Worm (Caenorhabditis elegans) whole organism, L4/young adult: Measurements from ENCODE around the gene C33D3.4.

ENCODE experiments used
- W03F9.2 ChIP-seq: fragments of 150-350 bp; optimal IDR thresholded peaks from 2 replicates; lab custom pipeline; 2014; ENCODE audit warnings: missing biosample characterization, missing genetic modification characterization
- dao-5 ChIP-seq: sonication (generic microtip); optimal IDR thresholded peaks from 2 replicates; lab custom pipeline; 2016; ENCODE audit warnings: missing genotype, missing genetic modification characterization, moderate library complexity, missing compliant biosample characterization
- him-1 ChIP-seq: sonication (generic microtip); optimal IDR thresholded peaks from 2 replicates; lab custom pipeline; 2016; ENCODE audit warnings: missing genotype, missing genetic modification reagents, missing genetic modification characterization, missing compliant biosample characterization

Gene C33D3.4

DNA sequence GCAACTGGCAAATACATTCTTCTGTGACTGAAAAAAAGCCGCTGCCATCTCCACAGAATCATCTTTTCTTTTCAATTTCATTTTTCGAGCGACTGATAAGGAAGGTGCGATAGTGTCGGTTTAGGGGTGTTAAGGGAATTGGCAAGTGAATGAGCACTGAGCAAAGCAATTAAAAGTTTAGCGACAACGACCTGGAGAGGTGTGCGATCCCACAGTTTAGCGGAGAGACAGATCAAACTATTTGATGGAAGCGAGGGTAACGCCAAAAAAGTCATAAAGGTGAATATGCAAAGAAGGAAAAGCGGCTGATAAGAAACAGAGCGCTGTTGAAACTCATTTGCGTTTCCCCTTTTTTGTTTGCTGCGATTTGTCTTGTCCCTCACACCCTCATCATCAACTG is 40.1 kb downstream of the C33D3.4 start, which contains the start of the genes F14F3.5 and slcf-1:
F14F3.5 (minus strand) TSS at position 234 of the 400 bp plus-strand sequence.
slcf-1 (plus strand) TSS at position 302 of the 400 bp plus-strand sequence.
- TF ChIP-seq W03F9.2 (tag; lab: Kevin White, UChicago) (no peak), dao-5 (tag; lab: Kevin White, UChicago) (no peak), him-1 (tag; lab: Kevin White, UChicago) (no peak)

ce11 chrX:10532180-10532833 is 43.4 kb downstream of the C33D3.4 start:
- TF ChIP-seq W03F9.2 (tag; lab: Kevin White, UChicago) (no peak), dao-5 (tag; lab: Kevin White, UChicago) (no peak), him-1 (tag; lab: Kevin White, UChicago) (no peak)

DNA sequence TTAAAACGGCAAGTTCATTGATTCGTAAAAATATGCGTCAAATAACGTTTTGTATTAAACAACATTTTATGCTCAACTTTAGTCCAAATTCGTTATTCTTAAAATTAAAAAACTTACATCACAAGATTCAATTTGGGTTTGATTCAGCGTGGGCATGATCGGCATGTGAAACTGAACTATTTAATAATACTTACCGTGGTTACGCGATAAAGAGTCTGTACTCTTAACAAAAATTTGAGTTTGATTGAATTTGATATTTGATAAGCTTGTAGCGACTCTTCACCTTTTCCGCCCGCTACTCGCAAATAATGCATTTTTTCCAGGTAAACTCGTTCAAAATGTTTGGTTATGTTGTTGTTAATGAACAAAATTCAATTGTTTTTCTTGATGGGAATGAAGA is 44.6 kb downstream of the C33D3.4 start, which contains the start of gene glo-3:
glo-3 (plus strand) TSS at position 253 of the 400 bp plus-strand sequence.
- TF ChIP-seq him-1 (tag; lab: Kevin White, UChicago) (no peak), W03F9.2 (tag; lab: Kevin White, UChicago) (no peak), dao-5 (tag; lab: Kevin White, UChicago) (no peak)

ce11 chrX:10534625-10535244 is 45.9 kb downstream of the C33D3.4 start:
- TF ChIP-seq W03F9.2 (tag; lab: Kevin White, UChicago) (no peak), him-1 (tag; lab: Kevin White, UChicago) (no peak), dao-5 (tag; lab: Kevin White, UChicago) (no peak)
